Fruit fly (Drosophila melanogaster): ENCODE measurements around the gene Ir85a.

Ir85a gene

dm6 chr3R:8819551-8820057, 25.1 kb downstream of the Ir85a start (continued):
- TF ChIP-seq NfI (GFP tag; optimal IDR thresholded peaks at IDR 0.05) (no peak), ranshi (GFP tag; IDR thresholded peaks at IDR 0.05) (no peak), BEAF-32 (GFP tag; optimal IDR thresholded peaks at IDR 0.05) (no peak), CG12744 (GFP tag; optimal IDR thresholded peaks at IDR 0.05) (peak; percentile 20), lmd (GFP tag; IDR thresholded peaks at IDR 0.05) (no peak), CG18262 (tag; optimal IDR thresholded peaks at IDR 0.05) (no peak), CG7839 (tag; optimal IDR thresholded peaks at IDR 0.05) (no peak), CG17385 (GFP tag; optimal IDR thresholded peaks at IDR 0.05) (no peak), chif (GFP tag; optimal IDR thresholded peaks at IDR 0.05) (no peak), klu (GFP tag; IDR thresholded peaks at IDR 0.05) (no peak), lola (GFP tag; optimal IDR thresholded peaks at IDR 0.05) (peak in 1 of 3 experiments; percentile 10), sisA (GFP tag; IDR thresholded peaks at IDR 0.05) (no peak), HLH3B (GFP tag; IDR thresholded peaks at IDR 0.05) (peak; percentile 14; the same call in 1 of the 2 replicates), CG15269 (tag; optimal IDR thresholded peaks at IDR 0.05) (peak; percentile 23), CG17612 (GFP tag; IDR thresholded peaks at IDR 0.05) (no peak), Lhr (GFP tag; optimal IDR thresholded peaks at IDR 0.05) (no peak), tll (GFP tag; optimal IDR thresholded peaks at IDR 0.05) (peak in 1 of 2 experiments; percentile 63), crp (GFP tag; optimal IDR thresholded peaks at IDR 0.05) (no peak), Fer1 (GFP tag; optimal IDR thresholded peaks at IDR 0.05) (peak; percentile 55), unpg (GFP tag; optimal IDR thresholded peaks at IDR 0.05) (no peak), CG33557 (GFP tag; optimal IDR thresholded peaks at IDR 0.05) (no peak), CG6254 (GFP tag; optimal IDR thresholded peaks at IDR 0.05) (no peak), pnt (GFP tag; optimal IDR thresholded peaks at IDR 0.05) (peak; percentile 14), usp (GFP tag; optimal IDR thresholded peaks at IDR 0.05) (no peak), dysf (GFP tag; IDR thresholded peaks at IDR 0.05) (no peak), hkb (optimal IDR thresholded peaks at IDR 0.05) (no peak), hkb (GFP tag; IDR thresholded peaks at IDR 0.05) (peak; percentile 41; the same call in 1 of the 2 replicates), CG5953 (GFP tag; IDR thresholded peaks at IDR 0.05) (no peak), mam (GFP tag; optimal IDR thresholded peaks at IDR 0.05) (peak; percentile 3), sr (GFP tag; IDR thresholded peaks at IDR 0.05) (no peak), nom (GFP tag; optimal IDR thresholded peaks at IDR 0.05) (no peak), CG14710 (tag; optimal IDR thresholded peaks at IDR 0.05) (no peak), oc (tag; optimal IDR thresholded peaks at IDR 0.05) (no peak), CG10267 (tag; optimal IDR thresholded peaks at IDR 0.05) (no peak), B-H1 (GFP tag; IDR thresholded peaks at IDR 0.05) (no peak), Rfx (GFP tag; IDR thresholded peaks at IDR 0.05) (peak; percentile 47; the same call in 1 of the 2 replicates), Myb (GFP tag; optimal IDR thresholded peaks at IDR 0.05) (peak; percentile 8), nau (GFP tag; optimal IDR thresholded peaks at IDR 0.05) (peak; percentile 20), cato (GFP tag; optimal IDR thresholded peaks at IDR 0.05; ENCODE audit: borderline replicate concordance) (no peak), Rx (GFP tag; IDR thresholded peaks at IDR 0.05) (no peak), gsb-n (tag; optimal IDR thresholded peaks at IDR 0.05) (no peak), ATbp (GFP tag; optimal IDR thresholded peaks at IDR 0.05) (peak; percentile 14), CG6813 (GFP tag; optimal IDR thresholded peaks at IDR 0.05) (peak; percentile 7), CG8089 (GFP tag; optimal IDR thresholded peaks at IDR 0.05) (no peak), CG7928 (GFP tag; optimal IDR thresholded peaks at IDR 0.05) (no peak), Dek (tag; optimal IDR thresholded peaks at IDR 0.05) (no peak), tna (GFP tag; IDR thresholded peaks at IDR 0.05; ENCODE audit: partially characterized antibody) (no peak), CG14965 (GFP tag; optimal IDR thresholded peaks at IDR 0.05; ENCODE audit: borderline replicate concordance) (no peak), CG18599 (GFP tag; optimal IDR thresholded peaks at IDR 0.05) (peak; percentile 37), Dip2 (GFP tag; IDR thresholded peaks at IDR 0.05) (no peak)

Data from whole organism, embryonic.